Worm (Caenorhabditis elegans): ENCODE data around the gene haf-7.

ce11 chrV:14824124-14824523 lies 51.1 kb downstream of the haf-7 start, which contains the start of gene W06A7.4:
- TF ChIP-seq W03F9.2 (tag; optimal IDR thresholded peaks at IDR 0.05) (no peak), dao-5 (tag; optimal IDR thresholded peaks at IDR 0.05) (no peak), him-1 (tag; optimal IDR thresholded peaks at IDR 0.05) (no peak)

All from whole organism, L4/young adult.